Worm (Caenorhabditis elegans): ENCODE data around the gene qua-1.

The qua-1 gene

DNA sequence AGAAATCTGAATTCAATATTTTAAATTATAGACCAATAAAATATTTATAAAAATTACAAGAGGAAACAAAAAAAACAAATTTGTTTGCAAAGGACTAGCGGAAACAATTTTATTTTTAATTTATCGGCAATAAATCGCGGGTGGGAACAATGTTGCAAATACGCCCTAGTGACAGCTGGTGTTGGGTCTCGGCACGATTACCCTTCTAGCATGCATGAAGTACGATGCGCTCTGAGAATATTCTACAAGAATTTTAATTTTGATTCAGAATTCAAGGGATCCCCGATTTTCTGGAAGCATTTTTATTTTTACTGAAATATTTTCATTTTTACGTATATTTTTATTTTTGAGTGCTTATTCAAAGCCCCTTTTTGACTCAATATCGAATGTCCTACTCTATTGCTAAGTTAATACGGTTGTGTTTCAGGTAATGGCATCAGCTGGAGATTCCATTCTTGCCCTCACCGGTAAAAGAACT, 13.5 kb upstream of the qua-1 start, which contains the start of the genes mig-5 and cct-1 (continued):
- TF ChIP-seq lir-3 (tag; optimal IDR thresholded peaks at IDR 0.05; ENCODE audit: poor library complexity) (peak; percentile 95), alr-1 (tag; optimal IDR thresholded peaks at IDR 0.05; ENCODE audit: borderline replicate concordance) (no peak), nhr-47 (tag; optimal IDR thresholded peaks at IDR 0.05) (peak; percentile 99), blmp-1 (tag; optimal IDR thresholded peaks at IDR 0.05) (peak; percentile 92), lin-35 (GFP tag; optimal IDR thresholded peaks at IDR 0.05) (peak; percentile 92 to 94), lsy-2 (tag; optimal IDR thresholded peaks at IDR 0.05) (peak; percentile 100), elt-2 (tag; optimal IDR thresholded peaks at IDR 0.05) (peak; percentile 90), C34B4.2 (tag; optimal IDR thresholded peaks at IDR 0.05) (peak; percentile 71), unc-98 (GFP tag; IDR thresholded peaks at IDR 0.05) (peak; percentile 59; the same call in 1 of the 2 replicates), fkh-10 (GFP tag; optimal IDR thresholded peaks at IDR 0.05) (peak; percentile 84), grh-1 (GFP tag; IDR thresholded peaks at IDR 0.05) (peak; percentile 98), zag-1 (tag; optimal IDR thresholded peaks at IDR 0.05) (peak; percentile 87), vab-15 (tag; optimal IDR thresholded peaks at IDR 0.05) (peak; percentile 94), rnt-1 (tag; optimal IDR thresholded peaks at IDR 0.05) (peak; percentile 98), aly-2 (tag; optimal IDR thresholded peaks at IDR 0.05) (peak; percentile 98), ces-1 (GFP tag; optimal IDR thresholded peaks at IDR 0.05) (peak; percentile 39), ceh-90 (tag; optimal IDR thresholded peaks at IDR 0.05) (peak; percentile 44), fos-1 (tag; optimal IDR thresholded peaks at IDR 0.05) (peak; percentile 95), pax-3 (tag; optimal IDR thresholded peaks at IDR 0.05) (peak; percentile 91), nhr-19 (GFP tag; conservative IDR thresholded peaks at IDR 0.05) (peak; percentile 98), nhr-90 (tag; optimal IDR thresholded peaks at IDR 0.05; ENCODE audit: poor library complexity) (peak; percentile 98), ceh-88 (GFP tag; IDR thresholded peaks at IDR 0.05) (peak; percentile 96), F16B12.6 (tag; optimal IDR thresholded peaks at IDR 0.05) (peak; percentile 75), lin-13 (GFP tag; optimal IDR thresholded peaks at IDR 0.05) (peak; percentile 97), mef-2 (tag; optimal IDR thresholded peaks at IDR 0.05) (peak; percentile 85), Y116A8C.19 (tag; optimal IDR thresholded peaks at IDR 0.05; ENCODE audit: borderline replicate concordance) (no peak), nhr-85 (tag) (peak; percentile 99), pag-3 (tag; optimal IDR thresholded peaks at IDR 0.05; ENCODE audit: borderline replicate concordance, insufficient read depth) (peak; percentile 53), nhr-71 (tag; optimal IDR thresholded peaks at IDR 0.05) (peak; percentile 99), lin-14 (GFP tag; optimal IDR thresholded peaks at IDR 0.05) (peak; percentile 98), fkh-8 (tag; optimal IDR thresholded peaks at IDR 0.05) (peak; percentile 98), xbp-1 (tag; optimal IDR thresholded peaks at IDR 0.05) (peak; percentile 98), mep-1 (tag; optimal IDR thresholded peaks at IDR 0.05) (peak; percentile 99), egl-27 (tag; optimal IDR thresholded peaks at IDR 0.05) (peak; percentile 73 to 88), ets-5 (GFP tag; IDR thresholded peaks at IDR 0.05) (no peak), tbx-2 (tag; optimal IDR thresholded peaks at IDR 0.05) (peak; percentile 98), nhr-11 (tag; optimal IDR thresholded peaks at IDR 0.05) (peak; percentile 98), C16A3.4 (tag; optimal IDR thresholded peaks at IDR 0.05) (peak; percentile 98), unc-62 (GFP tag; optimal IDR thresholded peaks at IDR 0.05) (peak; percentile 45), dsc-1 (tag; optimal IDR thresholded peaks at IDR 0.05) (peak; percentile 99), ceh-63 (GFP tag; optimal IDR thresholded peaks at IDR 0.05) (peak; percentile 90), egl-13 (tag; optimal IDR thresholded peaks at IDR 0.05) (peak; percentile 97), ceh-8 (GFP tag; optimal IDR thresholded peaks at IDR 0.05) (peak; percentile 97), nhr-28 (tag; optimal IDR thresholded peaks at IDR 0.05) (peak; percentile 26)
